Worm (Caenorhabditis elegans) whole organism, early embryonic: ENCODE data around the gene Y77E11A.23.

Experiments
- ceh-36 ChIP-seq: sonication (generic microtip); optimal IDR thresholded peaks from 2 replicates; lab custom pipeline; 2016; ENCODE audit warnings: missing genetic modification characterization, inconsistent platforms, missing compliant biosample characterization
- pes-1 ChIP-seq: fragments of 200-800 bp; sonication (Bioruptor generic); IDR thresholded peaks from 2 replicates; pipeline ENCODE4 v1.3.6; 2022; ENCODE audit warnings: missing genetic modification reagents, missing genetic modification characterization, missing compliant biosample characterization
- tbx-11 ChIP-seq: fragments of 200-800 bp; sonication (Bioruptor generic); IDR thresholded peaks from 2 replicates; pipeline ENCODE4 v1.3.6; 2022; ENCODE audit warnings: missing genetic modification characterization, missing compliant biosample characterization

DNA sequence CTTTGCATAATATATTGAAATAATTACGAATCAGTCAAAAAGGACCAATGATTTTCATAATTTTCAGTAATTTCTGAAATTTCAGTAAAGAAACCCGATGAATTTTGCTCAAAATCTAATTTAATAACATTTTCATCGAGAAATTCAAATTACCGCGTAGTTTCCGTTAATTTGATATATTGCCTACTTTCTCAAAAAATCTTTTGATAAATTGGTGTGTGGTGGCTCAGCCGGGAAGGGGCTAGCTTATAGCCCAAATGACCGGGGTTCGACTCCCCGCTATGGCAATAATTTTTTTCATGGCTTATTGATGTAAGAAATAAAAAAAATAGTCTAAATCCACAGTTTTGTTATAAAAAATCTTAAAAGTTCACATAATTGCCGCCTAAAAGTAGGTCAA lies 23.1 kb downstream of the Y77E11A.23 start:
- TF ChIP-seq tbx-11 (GFP tag; lab: Robert Waterston, UW) (no peak), pes-1 (no peak), ceh-36 (tag; lab: Kevin White, UChicago) (no peak)
